Fruit fly (Drosophila melanogaster) whole organism, wandering third instar larva: ENCODE measurements around the gene Or92a.

Source experiments
- Abd-B ChIP-seq: fragments of >200 bp; optimal IDR thresholded peaks from 2 replicates; lab custom pipeline; 2017; ENCODE audit warnings: missing biosample characterization, missing genetic modification characterization
- CG32264 ChIP-seq: fragments of 200-800 bp; sonication (Bioruptor generic); optimal IDR thresholded peaks from 2 replicates; lab custom pipeline; 2016; ENCODE audit warnings: missing biosample characterization, missing genetic modification characterization
- CG9705 ChIP-seq: fragments of 200-800 bp; sonication (Bioruptor generic); optimal IDR thresholded peaks from 2 replicates; lab custom pipeline; 2018; ENCODE audit warnings: missing biosample characterization, mild to moderate bottlenecking, missing genetic modification characterization
- CrebA ChIP-seq: fragments of 200-800 bp; sonication (Bioruptor generic); optimal IDR thresholded peaks from 2 replicates; lab custom pipeline; 2016; ENCODE audit warnings: missing biosample characterization, mild to moderate bottlenecking, missing genetic modification characterization, borderline replicate concordance
- Dfd ChIP-seq: fragments of >200 bp; optimal IDR thresholded peaks from 2 replicates; lab custom pipeline; 2017; ENCODE audit warnings: missing biosample characterization, missing genetic modification characterization
- GATAd ChIP-seq: sonication (Bioruptor generic); optimal IDR thresholded peaks from 2 replicates; lab custom pipeline; 2016; ENCODE audit warnings: missing biosample characterization, missing genetic modification characterization
- HLH106 ChIP-seq: fragments of 200-800 bp; optimal IDR thresholded peaks from 3 replicates; lab custom pipeline; 2019; ENCODE audit warnings: missing biosample characterization, mild to moderate bottlenecking, missing genetic modification characterization, moderate library complexity
- Hnf4 ChIP-seq: fragments of 200-800 bp; sonication (Bioruptor generic); optimal IDR thresholded peaks from 2 replicates; lab custom pipeline; 2016; ENCODE audit warnings: missing biosample characterization, mild to moderate bottlenecking, missing genetic modification characterization
- Hr83 ChIP-seq: fragments of 200-300 bp; sonication (Bioruptor generic); optimal IDR thresholded peaks from 2 replicates; lab custom pipeline; 2016; ENCODE audit warnings: missing biosample characterization, mild to moderate bottlenecking, missing genetic modification characterization, moderate library complexity; ENCODE audit not compliant: poor library complexity, severe bottlenecking
- Jra ChIP-seq: sonication (Bioruptor generic); optimal IDR thresholded peaks from 2 replicates; lab custom pipeline; 2016; ENCODE audit warnings: missing biosample characterization, missing genetic modification characterization
- Mio ChIP-seq: sonication (Bioruptor generic); optimal IDR thresholded peaks from 2 replicates; lab custom pipeline; 2016; ENCODE audit warnings: missing biosample characterization, missing genetic modification characterization
- Myc ChIP-seq: fragments of >200 bp; optimal IDR thresholded peaks from 2 replicates; lab custom pipeline; 2017
- N ChIP-seq: fragments of >200 bp; optimal IDR thresholded peaks from 2 replicates; lab custom pipeline; 2018; ENCODE audit warnings: missing biosample characterization, missing external identifiers, missing genetic modification characterization
- OdsH ChIP-seq: fragments of 200-800 bp; sonication (Bioruptor generic); optimal IDR thresholded peaks from 2 replicates; lab custom pipeline; 2016; ENCODE audit warnings: missing biosample characterization, mild to moderate bottlenecking, missing genetic modification characterization
- Rel ChIP-seq, 2 experiments: fragments of 200-800 bp; sonication (Bioruptor generic) in 1 of 2; optimal IDR thresholded peaks; 2 replicates in 1 of 2; 3 replicates in 1 of 2; lab custom pipeline; 2016 to 2019; ENCODE audit warnings: mild to moderate bottlenecking in 2 of 2, missing biosample characterization in 2 of 2, missing genetic modification characterization in 2 of 2, moderate library complexity in 1 of 2
- Vsx2 ChIP-seq: fragments of 200-300, 225-300 bp; sonication (Bioruptor generic); optimal IDR thresholded peaks from 2 replicates; lab custom pipeline; 2018; ENCODE audit warnings: missing biosample characterization, missing genetic modification characterization; ENCODE audit not compliant: partially characterized antibody
- brk ChIP-seq: fragments of 200-800 bp; sonication (Bioruptor generic); optimal IDR thresholded peaks from 2 replicates; lab custom pipeline; 2016; ENCODE audit warnings: missing biosample characterization, mild to moderate bottlenecking, missing genetic modification characterization
- dl ChIP-seq, 2 experiments: fragments of 175-275, 200-275 bp in 1 of 2; fragments of 200-275 bp in 1 of 2; sonication (Bioruptor generic); optimal IDR thresholded peaks; lab custom pipeline; 2018; ENCODE audit warnings: mild to moderate bottlenecking in 2 of 2, missing biosample characterization in 2 of 2, missing genetic modification characterization in 2 of 2, moderate library complexity in 2 of 2; ENCODE audit not compliant: partially characterized antibody in 2 of 2, insufficient read depth in 1 of 2
- ey ChIP-seq: fragments of 200-800 bp; sonication (Bioruptor generic); optimal IDR thresholded peaks from 2 replicates; lab custom pipeline; 2016; ENCODE audit warnings: missing biosample characterization, missing genetic modification characterization
- foxo ChIP-seq, 2 experiments: fragments of 200-800 bp; sonication (Bioruptor generic); optimal IDR thresholded peaks; 2 replicates in 1 of 2; 3 replicates in 1 of 2; lab custom pipeline; 2016 to 2017; ENCODE audit warnings: missing biosample characterization in 2 of 2, missing genetic modification characterization in 2 of 2
- fru ChIP-seq: fragments of 200-800 bp; sonication (Bioruptor generic); optimal IDR thresholded peaks from 3 replicates; lab custom pipeline; 2016; ENCODE audit warnings: missing biosample characterization, mild to moderate bottlenecking, missing genetic modification characterization
- h ChIP-seq: fragments of 200-800 bp; sonication (Bioruptor generic); optimal IDR thresholded peaks from 3 replicates; lab custom pipeline; 2016; ENCODE audit warnings: missing biosample characterization, mild to moderate bottlenecking, missing genetic modification characterization
- jim ChIP-seq: fragments of 175-275, 200-325 bp; sonication (Bioruptor generic); optimal IDR thresholded peaks from 2 replicates; lab custom pipeline; 2016; ENCODE audit warnings: missing biosample characterization, mild to moderate bottlenecking, missing genetic modification characterization
- lola ChIP-seq: fragments of >200 bp; optimal IDR thresholded peaks from 2 replicates; lab custom pipeline; 2017; ENCODE audit warnings: missing biosample characterization, missing genetic modification characterization
- pan ChIP-seq: fragments of >200 bp; optimal IDR thresholded peaks from 2 replicates; lab custom pipeline; 2017
- psq ChIP-seq: fragments of 200-800 bp; sonication (Bioruptor generic); optimal IDR thresholded peaks from 3 replicates; lab custom pipeline; 2017; ENCODE audit warnings: missing biosample characterization, mild to moderate bottlenecking, missing genetic modification characterization, moderate library complexity
- rgr ChIP-seq: fragments of 200-800 bp; sonication (Bioruptor generic); optimal IDR thresholded peaks from 3 replicates; lab custom pipeline; 2016; ENCODE audit warnings: missing biosample characterization, mild to moderate bottlenecking, missing genetic modification characterization
- sage ChIP-seq: fragments of 200-800 bp; sonication (Bioruptor generic); optimal IDR thresholded peaks from 2 replicates; lab custom pipeline; 2016; ENCODE audit warnings: missing biosample characterization, mild to moderate bottlenecking, missing genetic modification characterization
- tai ChIP-seq: sonication (Bioruptor generic); optimal IDR thresholded peaks from 2 replicates; lab custom pipeline; 2016; ENCODE audit warnings: missing biosample characterization, missing genetic modification characterization
- woc ChIP-seq: sonication (Bioruptor generic); optimal IDR thresholded peaks from 2 replicates; lab custom pipeline; 2016; ENCODE audit warnings: missing biosample characterization, mild to moderate bottlenecking, missing genetic modification characterization

The Or92a gene

DNA sequence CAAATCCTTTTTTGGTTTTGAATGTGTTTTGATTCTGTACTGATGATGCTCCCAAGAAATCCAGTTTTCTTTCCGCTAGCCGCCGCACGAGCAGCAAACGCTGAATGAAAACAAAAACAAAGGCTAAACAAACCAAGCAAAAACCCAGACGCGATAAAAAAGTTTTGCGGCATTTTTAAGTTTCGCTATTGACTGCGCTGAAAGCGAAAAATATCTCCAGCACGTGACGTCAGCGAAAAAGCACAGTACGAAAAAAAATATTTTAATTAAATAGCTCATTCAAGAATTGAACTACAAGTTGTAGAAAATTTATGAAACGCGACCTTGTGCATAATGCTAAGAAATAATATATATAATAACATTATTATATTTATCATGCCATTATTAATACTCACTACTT, 40.4 kb downstream of the Or92a start:
- TF ChIP-seq Myc: no peak
- no peak for TF ChIP-seq ey (GFP tag; lab: Kevin White, UChicago)
- peak; percentile 17 for TF ChIP-seq brk (GFP tag; lab: Kevin White, UChicago)
- no peak for TF ChIP-seq CG9705 (GFP tag; lab: Kevin White, UChicago)
- TF ChIP-seq woc: no peak

DNA sequence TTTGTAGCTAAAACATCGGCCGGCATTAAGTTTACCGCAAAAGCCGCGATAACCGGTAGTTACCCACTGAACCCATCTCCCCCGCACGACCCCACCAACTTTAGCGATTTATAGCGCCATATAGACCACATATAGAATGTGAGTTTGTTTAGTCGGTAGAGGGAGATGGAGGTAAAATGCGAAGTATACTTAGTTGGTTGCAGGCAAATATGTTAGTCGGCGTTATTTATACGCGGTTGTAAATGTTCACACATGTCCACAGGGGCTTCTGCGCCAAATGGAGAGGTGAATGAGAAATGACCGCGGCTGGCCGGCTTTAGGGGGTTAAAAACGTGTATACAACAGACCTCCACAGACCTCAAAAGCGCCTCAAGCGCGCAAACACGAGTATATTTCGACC, 41.1 kb downstream of the Or92a start:
- TF ChIP-seq OdsH (GFP tag; lab: Kevin White, UChicago) (no peak), foxo (GFP tag; optimal IDR thresholded peaks at IDR 0.05; lab: Kevin White, UChicago) (peak in 1 of 2 experiments; percentile 15), pan (lab: Kevin White, UChicago) (no peak), Rel (GFP tag; optimal IDR thresholded peaks at IDR 0.05; lab: Kevin White, UChicago) (no peak), Rel (tag; optimal IDR thresholded peaks at IDR 0.05; lab: Kevin White, UChicago) (no peak), psq (peak; percentile 3), woc (no peak), lola (GFP tag; lab: Kevin White, UChicago) (no peak), Abd-B (GFP tag; lab: Kevin White, UChicago) (no peak), GATAd (GFP tag; lab: Kevin White, UChicago) (no peak), Jra (GFP tag; lab: Kevin White, UChicago) (no peak), HLH106 (tag; lab: Kevin White, UChicago) (peak; percentile 6), Dfd (GFP tag; lab: Kevin White, UChicago) (no peak), rgr (GFP tag; lab: Kevin White, UChicago) (peak; percentile 9), CrebA (GFP tag; lab: Kevin White, UChicago) (no peak), Hr83 (GFP tag; lab: Kevin White, UChicago) (no peak), Mio (GFP tag; lab: Kevin White, UChicago) (no peak), Vsx2 (GFP tag; lab: Kevin White, UChicago) (no peak), tai (GFP tag; lab: Kevin White, UChicago) (no peak), N (GFP tag; lab: Kevin White, UChicago) (no peak), fru (GFP tag; lab: Kevin White, UChicago) (peak; percentile 3), CG32264 (GFP tag; lab: Kevin White, UChicago) (no peak), sage (GFP tag; lab: Kevin White, UChicago) (no peak), dl (GFP tag; optimal IDR thresholded peaks at IDR 0.05; lab: Kevin White, UChicago; ENCODE audit: insufficient read depth in 1 of 2, partially characterized antibody in 2 of 2) (no peak), h (GFP tag; lab: Kevin White, UChicago) (no peak), jim (GFP tag; lab: Kevin White, UChicago) (no peak)
- TF ChIP-seq, all 38 proteins: peak for 5

DNA sequence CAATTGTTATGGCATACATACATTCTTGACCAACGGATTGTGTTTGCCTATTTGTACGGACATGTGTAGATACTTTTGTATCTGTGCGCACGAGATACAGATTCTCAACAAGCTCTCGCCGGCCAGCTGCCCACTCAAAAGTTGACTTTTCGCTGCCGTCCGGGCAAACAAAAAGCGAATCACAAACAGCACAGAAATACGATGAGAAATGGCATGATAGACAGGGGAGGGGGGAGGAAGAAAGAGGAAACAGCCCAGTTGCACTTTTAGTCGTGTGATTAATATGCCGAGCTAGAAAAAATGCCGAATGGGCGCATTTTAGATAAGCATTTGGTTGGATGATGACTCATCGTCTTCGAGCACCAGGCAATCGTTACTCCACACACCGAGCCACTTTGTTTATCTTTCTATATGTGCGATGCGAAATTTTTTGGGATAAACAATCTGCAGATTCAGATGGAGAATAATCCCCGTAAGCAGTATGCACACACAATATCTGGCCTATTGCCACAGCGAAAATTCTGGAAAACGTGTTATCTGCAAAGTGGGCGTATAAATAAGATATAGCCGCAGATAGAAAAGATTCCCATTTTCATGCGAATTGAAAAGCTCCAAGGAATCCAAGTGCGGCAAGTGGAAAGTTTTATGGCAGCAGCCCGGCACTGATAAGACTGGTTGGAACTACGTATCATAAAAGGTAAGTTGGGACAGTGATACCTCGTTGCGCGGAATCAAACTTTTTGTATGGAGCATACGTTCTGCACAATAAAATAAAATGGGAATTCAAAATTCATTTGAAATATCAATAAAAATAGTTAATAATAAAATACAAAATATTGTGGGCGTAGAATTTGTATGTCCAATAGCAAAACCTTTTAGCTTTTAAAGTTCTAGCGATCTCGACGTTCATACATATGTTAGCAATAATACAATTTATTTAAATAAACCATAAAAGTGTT, 42.4 kb downstream of the Or92a start:
- TF ChIP-seq foxo (GFP tag; optimal IDR thresholded peaks at IDR 0.05; lab: Kevin White, UChicago): peak in 1 of 2 experiments; percentile 27
- TF ChIP-seq Rel (GFP tag; optimal IDR thresholded peaks at IDR 0.05; lab: Kevin White, UChicago): no peak
- peak; percentile 21 for TF ChIP-seq Rel (tag; optimal IDR thresholded peaks at IDR 0.05; lab: Kevin White, UChicago)
- TF ChIP-seq tai (GFP tag; lab: Kevin White, UChicago): no peak
- peak; percentile 24 for TF ChIP-seq h (GFP tag; lab: Kevin White, UChicago)
- TF ChIP-seq Myc: no peak
- TF ChIP-seq Hnf4 (GFP tag; lab: Kevin White, UChicago): no peak
- TF ChIP-seq, all 38 proteins: peak for 3

DNA sequence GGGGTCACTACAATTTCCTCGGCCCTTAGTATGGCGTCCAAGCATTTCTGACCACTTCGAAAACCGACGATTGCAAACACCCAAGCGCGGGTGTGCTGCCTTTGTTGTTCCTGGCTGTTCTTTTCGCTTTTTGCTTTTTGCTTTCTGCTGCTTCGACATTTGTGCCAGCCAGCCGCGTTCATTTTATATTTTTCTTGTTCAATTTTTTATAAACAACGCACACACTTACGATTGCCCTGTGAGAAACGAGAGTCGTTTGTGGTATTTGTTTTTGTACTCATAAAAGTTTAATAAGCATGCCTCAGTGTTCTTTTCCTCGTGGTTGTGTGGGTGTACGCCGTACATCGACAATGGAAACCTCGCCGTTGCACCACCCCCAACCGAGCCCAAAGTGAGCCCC, 43.2 kb downstream of the Or92a start:
- TF ChIP-seq CrebA (GFP tag; lab: Kevin White, UChicago) (no peak), rgr (GFP tag; lab: Kevin White, UChicago) (peak; percentile 5), Rel (GFP tag; optimal IDR thresholded peaks at IDR 0.05; lab: Kevin White, UChicago) (no peak), Rel (tag; optimal IDR thresholded peaks at IDR 0.05; lab: Kevin White, UChicago) (peak; percentile 51), sage (GFP tag; lab: Kevin White, UChicago) (peak; percentile 36), woc (no peak), pan (lab: Kevin White, UChicago) (no peak)
